Worm (Caenorhabditis elegans) whole organism, mixed stage, embryonic: ENCODE measurements around the gene F59D6.1.

Experiments used
- ces-1 ChIP-seq: fragments of 150-350 bp; optimal IDR thresholded peaks from 2 replicates; lab custom pipeline; 2014; ENCODE audit warnings: missing biosample characterization, missing genetic modification reagents, missing genetic modification characterization
- drap-1 ChIP-seq: fragments of 200-800 bp; sonication (Bioruptor generic); optimal IDR thresholded peaks from 3 replicates; lab custom pipeline; 2018; ENCODE audit warnings: mild to moderate bottlenecking, missing genetic modification characterization, missing compliant biosample characterization
- elt-1 ChIP-seq: sonication (generic microtip); optimal IDR thresholded peaks from 2 replicates; lab custom pipeline; 2017; ENCODE audit warnings: missing genetic modification characterization, mild to moderate bottlenecking, missing compliant biosample characterization, antibody characterized with exemption, moderate library complexity, borderline replicate concordance; ENCODE audit not compliant: insufficient read depth
- lsy-2 ChIP-seq: fragments of 150-350 bp; optimal IDR thresholded peaks from 2 replicates; lab custom pipeline; 2014; ENCODE audit warnings: missing biosample characterization, missing genetic modification characterization
- nhr-237 ChIP-seq: fragments of 150-350 bp; optimal IDR thresholded peaks from 2 replicates; lab custom pipeline; 2014; ENCODE audit warnings: missing biosample characterization, missing genetic modification characterization
- nhr-28 ChIP-seq: fragments of 150-350 bp; optimal IDR thresholded peaks from 2 replicates; lab custom pipeline; 2014; ENCODE audit warnings: missing biosample characterization, missing genetic modification characterization
- snpc-4 ChIP-seq: fragments of 150-350 bp; optimal IDR thresholded peaks from 2 replicates; lab custom pipeline; 2014; ENCODE audit warnings: missing biosample characterization, missing genetic modification characterization
- unc-39 ChIP-seq: fragments of 150-350 bp; optimal IDR thresholded peaks from 2 replicates; lab custom pipeline; 2014; ENCODE audit warnings: missing biosample characterization, missing genetic modification characterization
- unc-62 ChIP-seq: fragments of 150-350 bp; optimal IDR thresholded peaks from 2 replicates; lab custom pipeline; 2014; ENCODE audit warnings: missing biosample characterization, missing genetic modification reagents, missing genetic modification characterization

ce11 chrV:3094351-3094750, 49.4 kb downstream of the F59D6.1 start, which contains the start of gene cyp-33C9:
- no peak for TF ChIP-seq nhr-28
- no peak for TF ChIP-seq lsy-2 (tag; lab: Kevin White, UChicago)
- no peak for TF ChIP-seq drap-1 (GFP tag; lab: Kevin White, UChicago)
- TF ChIP-seq ces-1 (GFP tag; lab: Kevin White, UChicago): no peak
- TF ChIP-seq unc-62 (GFP tag; lab: Kevin White, UChicago): no peak
- no peak for TF ChIP-seq nhr-237 (tag; lab: Kevin White, UChicago)
- TF ChIP-seq unc-39 (tag; lab: Kevin White, UChicago): no peak
- TF ChIP-seq elt-1 (tag; lab: Kevin White, UChicago): no peak
- TF ChIP-seq snpc-4 (tag; lab: Kevin White, UChicago): no peak
